Fruit fly (Drosophila melanogaster): ENCODE results near the gene CstF64.

DNA sequence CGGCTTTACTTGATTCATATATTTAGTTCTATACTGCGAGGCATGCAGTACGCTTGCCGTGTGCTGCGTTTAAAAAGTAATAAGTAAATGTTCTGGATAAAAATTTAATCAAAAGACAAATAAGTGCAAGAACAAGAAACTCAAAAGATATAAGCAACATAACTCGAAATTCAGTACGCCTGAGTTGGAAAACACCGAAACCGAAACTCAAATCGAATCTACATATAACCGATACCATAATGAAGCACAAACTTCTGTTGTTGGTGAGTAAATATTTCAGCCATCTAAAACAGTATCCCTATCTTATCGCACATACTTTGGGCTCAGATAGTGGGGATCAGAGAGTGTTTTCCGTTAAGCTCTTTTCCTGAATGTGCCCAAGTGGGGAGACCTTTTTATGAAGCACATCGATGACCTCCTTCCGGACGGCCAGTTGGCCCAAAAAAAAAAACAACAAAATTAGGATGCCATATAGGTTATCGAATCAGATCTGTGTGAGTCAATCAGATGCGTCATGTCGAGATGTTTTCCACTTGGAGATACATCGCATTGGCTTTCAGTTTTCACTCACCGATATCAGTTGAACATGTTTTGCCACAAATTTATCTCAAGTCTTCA, 11.8 kb downstream of the CstF64 start, which contains the start of gene CG31230:
- TF ChIP-seq pan (optimal IDR thresholded peaks at IDR 0.05), result no peak
- TF ChIP-seq CG8478 (optimal IDR thresholded peaks at IDR 0.05), result no peak
- no peak for TF ChIP-seq psq (optimal IDR thresholded peaks at IDR 0.05)
- TF ChIP-seq EcR (GFP tag; optimal IDR thresholded peaks at IDR 0.05), result no peak
